Worm (Caenorhabditis elegans): Measurements from ENCODE around the gene C14C6.8.
A peak's percentile ranks its signal among the peaks of the same experiment; 100 is the strongest.

The C14C6.8 gene

ce11 chrV:596923-597322 lies 44.0 kb upstream of the C14C6.8 start:
- TF ChIP-seq nhr-76 (tag; optimal IDR thresholded peaks at IDR 0.05) (no peak), nhr-25 (tag; optimal IDR thresholded peaks at IDR 0.05) (peak; percentile 40), nhr-23 (tag; optimal IDR thresholded peaks at IDR 0.05) (peak; percentile 59), elt-1 (tag; optimal IDR thresholded peaks at IDR 0.05) (peak; percentile 88)

DNA sequence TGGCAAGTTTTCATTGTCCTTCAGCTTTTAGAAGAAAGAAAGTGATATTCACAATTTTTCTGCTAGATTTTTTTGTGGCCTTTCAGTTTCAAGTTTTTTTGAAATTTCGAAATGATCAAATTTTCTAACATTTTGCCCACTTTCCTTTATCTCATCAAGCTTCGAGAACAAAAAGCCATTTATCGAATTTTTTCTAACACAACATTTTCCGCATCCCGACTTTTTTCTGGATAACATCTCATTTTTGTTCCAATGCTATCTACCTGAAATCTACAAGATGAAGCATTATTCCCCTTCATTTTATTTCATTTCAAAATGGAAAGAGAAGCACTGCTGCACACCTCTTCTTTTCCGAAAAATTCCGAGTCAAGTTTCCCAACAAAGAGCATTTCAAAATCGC lies 40.0 kb upstream of the C14C6.8 start, which contains the start of gene ZK488.5:
Gene ZK488.5, plus strand, starts transcription at position 301 of the 400 bp plus-strand sequence.
- TF ChIP-seq tbx-2 (tag; optimal IDR thresholded peaks at IDR 0.05) = no peak
- no peak for TF ChIP-seq nhr-67 (tag; optimal IDR thresholded peaks at IDR 0.05)
- no peak for TF ChIP-seq nhr-25 (tag; optimal IDR thresholded peaks at IDR 0.05)
- no peak for TF ChIP-seq fkh-10 (GFP tag; optimal IDR thresholded peaks at IDR 0.05)
- TF ChIP-seq nhr-43 (tag; optimal IDR thresholded peaks at IDR 0.05; ENCODE audit: poor library complexity, severe bottlenecking) = no peak
- TF ChIP-seq egl-27 (tag; optimal IDR thresholded peaks at IDR 0.05) = no peak
- no peak for TF ChIP-seq ZK546.5 (tag; optimal IDR thresholded peaks at IDR 0.05)
- no peak for TF ChIP-seq unc-62 (GFP tag; optimal IDR thresholded peaks at IDR 0.05)
- no peak for TF ChIP-seq lin-39 (tag; optimal IDR thresholded peaks at IDR 0.05)
- TF ChIP-seq fkh-2 (tag; optimal IDR thresholded peaks at IDR 0.05) = no peak
- no peak for TF ChIP-seq elt-2 (tag; optimal IDR thresholded peaks at IDR 0.05)
- TF ChIP-seq nhr-237 (tag; optimal IDR thresholded peaks at IDR 0.05) = no peak
- no peak for TF ChIP-seq daf-12 (tag; optimal IDR thresholded peaks at IDR 0.05)
- no peak for TF ChIP-seq nhr-11 (tag; optimal IDR thresholded peaks at IDR 0.05)
- TF ChIP-seq lsy-12 (tag; optimal IDR thresholded peaks at IDR 0.05) = no peak
- TF ChIP-seq ceh-82 (tag; optimal IDR thresholded peaks at IDR 0.05) = no peak

DNA sequence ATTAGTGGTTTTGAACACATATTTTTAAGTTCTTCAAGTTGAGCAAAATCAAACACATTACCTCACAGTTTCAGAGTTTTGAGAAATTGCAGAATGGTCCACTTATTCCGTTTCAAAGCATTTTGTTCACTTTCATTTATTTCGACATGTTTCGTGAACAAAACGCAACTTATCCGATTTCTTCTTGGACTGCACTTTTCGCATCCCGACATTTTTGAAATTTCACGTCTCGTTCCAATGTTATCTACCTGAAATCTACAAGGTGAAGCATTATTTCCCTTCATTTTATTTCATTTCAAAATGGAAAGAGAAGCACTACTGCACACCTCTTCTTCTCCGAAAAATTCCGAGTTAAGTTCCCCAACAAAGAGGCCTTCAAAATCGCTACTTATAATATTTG lies 37.2 kb upstream of the C14C6.8 start, which contains the start of gene ZK488.6:
Gene ZK488.6, plus strand, starts transcription at position 301 of the 400 bp plus-strand sequence.
- no peak for TF ChIP-seq nhr-12 (tag; optimal IDR thresholded peaks at IDR 0.05)
- no peak for TF ChIP-seq nhr-25 (tag; optimal IDR thresholded peaks at IDR 0.05)
- no peak for TF ChIP-seq unc-62 (GFP tag; optimal IDR thresholded peaks at IDR 0.05)
- TF ChIP-seq elt-1 (tag; optimal IDR thresholded peaks at IDR 0.05) = no peak
- TF ChIP-seq tbx-2 (tag; optimal IDR thresholded peaks at IDR 0.05) = no peak
- no peak for TF ChIP-seq ZK546.5 (tag; optimal IDR thresholded peaks at IDR 0.05)
- no peak for TF ChIP-seq ceh-82 (tag; optimal IDR thresholded peaks at IDR 0.05)
- TF ChIP-seq lin-15B (tag; optimal IDR thresholded peaks at IDR 0.05) = no peak
- no peak for TF ChIP-seq nhr-76 (tag; optimal IDR thresholded peaks at IDR 0.05)
- no peak for TF ChIP-seq nhr-28 (tag; optimal IDR thresholded peaks at IDR 0.05)
- no peak for TF ChIP-seq aly-2 (tag; optimal IDR thresholded peaks at IDR 0.05)
- no peak for TF ChIP-seq ztf-11 (tag; optimal IDR thresholded peaks at IDR 0.05)
- TF ChIP-seq pha-4 (tag; optimal IDR thresholded peaks at IDR 0.05) = no peak
- no peak for TF ChIP-seq fkh-10 (GFP tag; optimal IDR thresholded peaks at IDR 0.05)
- no peak for TF ChIP-seq hmg-11 (tag; optimal IDR thresholded peaks at IDR 0.05)
- TF ChIP-seq nfya-1 (tag; optimal IDR thresholded peaks at IDR 0.05; ENCODE audit: insufficient read depth) = no peak
- no peak for TF ChIP-seq ama-1 (optimal IDR thresholded peaks at IDR 0.05)
- no peak for TF ChIP-seq eor-1 (tag; optimal IDR thresholded peaks at IDR 0.05)

DNA sequence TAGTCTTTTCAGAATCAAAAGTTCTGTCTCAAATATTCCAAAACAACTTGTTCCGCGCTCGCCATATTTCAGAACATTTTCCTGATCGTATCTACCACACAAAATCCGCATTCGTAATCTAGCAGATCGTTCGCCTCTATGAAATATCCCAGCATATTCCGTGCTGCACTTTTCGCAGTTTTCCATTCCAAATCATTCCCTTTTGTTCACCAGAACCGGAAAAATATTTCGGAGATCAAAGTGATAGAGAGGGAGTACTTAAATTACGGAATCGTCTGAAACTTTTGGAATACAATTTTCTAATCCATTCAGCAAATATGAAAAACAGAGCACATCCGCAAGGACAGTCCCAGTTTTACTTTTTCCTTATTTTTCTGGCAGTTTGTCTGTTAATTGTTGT lies 34.9 kb upstream of the C14C6.8 start, which contains the start of gene K06H6.1:
Gene K06H6.1, plus strand, starts transcription at position 301 of the 400 bp plus-strand sequence.
- TF ChIP-seq fos-1 (tag; optimal IDR thresholded peaks at IDR 0.05) (no peak), nhr-43 (tag; optimal IDR thresholded peaks at IDR 0.05; ENCODE audit: poor library complexity, severe bottlenecking) (no peak)

DNA sequence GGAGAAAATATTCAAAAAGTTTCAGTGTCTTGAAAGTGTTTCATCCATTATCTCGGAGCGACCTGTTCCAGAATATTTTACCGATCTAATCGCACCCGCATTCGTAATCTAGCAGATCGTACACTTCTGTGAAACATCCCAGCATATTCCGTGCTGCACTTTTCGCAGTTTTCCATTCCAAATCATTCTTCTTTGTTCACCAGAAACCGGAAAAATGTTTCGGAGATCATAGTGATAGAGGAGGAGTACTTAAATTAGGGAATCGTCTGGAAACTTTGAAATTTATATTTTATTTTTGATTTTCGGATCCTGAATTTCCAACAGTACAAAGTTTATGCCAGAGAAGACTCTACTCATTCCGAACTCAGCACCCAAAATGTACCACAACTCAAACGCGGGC lies 32.5 kb upstream of the C14C6.8 start, which contains the start of gene K06H6.2:
Gene K06H6.2, plus strand, starts transcription at position 301 of the 400 bp plus-strand sequence.
- TF ChIP-seq R02D3.7 (tag; optimal IDR thresholded peaks at IDR 0.05) (no peak), daf-12 (tag; optimal IDR thresholded peaks at IDR 0.05) (no peak), egl-5 (tag; optimal IDR thresholded peaks at IDR 0.05) (no peak), unc-39 (tag; optimal IDR thresholded peaks at IDR 0.05) (no peak), tbx-2 (tag; optimal IDR thresholded peaks at IDR 0.05) (no peak), nhr-23 (tag; optimal IDR thresholded peaks at IDR 0.05) (no peak), aly-2 (tag; optimal IDR thresholded peaks at IDR 0.05) (no peak)

DNA sequence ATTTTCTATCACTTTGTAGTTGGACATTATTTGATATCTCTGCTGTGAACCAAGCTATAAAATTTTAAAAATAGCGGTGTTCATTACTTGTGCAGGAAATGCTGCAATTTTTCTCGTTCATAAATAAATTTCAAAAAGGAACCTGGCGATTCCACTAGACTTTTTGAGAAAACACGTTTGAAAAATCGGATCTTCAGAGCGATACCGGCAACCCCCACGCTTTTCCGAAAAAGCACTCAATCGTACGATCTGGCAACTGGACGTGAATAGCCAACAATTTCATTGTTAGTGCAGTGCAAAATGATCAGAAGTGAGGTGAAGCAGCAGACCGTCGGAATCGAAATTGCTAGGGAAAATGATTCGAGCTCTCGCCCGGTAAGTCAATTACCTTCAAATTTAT lies 28.6 kb upstream of the C14C6.8 start, which contains the start of gene nstp-7:
Gene nstp-7, plus strand, starts transcription at position 301 of the 400 bp plus-strand sequence.
- TF ChIP-seq elt-3 (tag; optimal IDR thresholded peaks at IDR 0.05) (no peak), fkh-2 (tag; optimal IDR thresholded peaks at IDR 0.05) (no peak), ceh-82 (tag; optimal IDR thresholded peaks at IDR 0.05) (no peak), ztf-11 (tag; optimal IDR thresholded peaks at IDR 0.05) (no peak), ama-1 (optimal IDR thresholded peaks at IDR 0.05) (no peak), nhr-28 (tag; optimal IDR thresholded peaks at IDR 0.05) (no peak), nhr-237 (tag; optimal IDR thresholded peaks at IDR 0.05) (no peak), lin-39 (tag; optimal IDR thresholded peaks at IDR 0.05) (no peak), skn-1 (tag; optimal IDR thresholded peaks at IDR 0.05) (no peak), mdl-1 (tag; optimal IDR thresholded peaks at IDR 0.05) (no peak), snpc-4 (tag; optimal IDR thresholded peaks at IDR 0.05) (no peak), mml-1 (tag; optimal IDR thresholded peaks at IDR 0.05) (no peak), ZK546.5 (tag; optimal IDR thresholded peaks at IDR 0.05) (no peak), ztf-4 (tag; optimal IDR thresholded peaks at IDR 0.05) (no peak), nhr-76 (tag; optimal IDR thresholded peaks at IDR 0.05) (no peak)
